Fruit fly (Drosophila melanogaster): ENCODE measurements around the gene Npc2d.

Npc2d gene

DNA sequence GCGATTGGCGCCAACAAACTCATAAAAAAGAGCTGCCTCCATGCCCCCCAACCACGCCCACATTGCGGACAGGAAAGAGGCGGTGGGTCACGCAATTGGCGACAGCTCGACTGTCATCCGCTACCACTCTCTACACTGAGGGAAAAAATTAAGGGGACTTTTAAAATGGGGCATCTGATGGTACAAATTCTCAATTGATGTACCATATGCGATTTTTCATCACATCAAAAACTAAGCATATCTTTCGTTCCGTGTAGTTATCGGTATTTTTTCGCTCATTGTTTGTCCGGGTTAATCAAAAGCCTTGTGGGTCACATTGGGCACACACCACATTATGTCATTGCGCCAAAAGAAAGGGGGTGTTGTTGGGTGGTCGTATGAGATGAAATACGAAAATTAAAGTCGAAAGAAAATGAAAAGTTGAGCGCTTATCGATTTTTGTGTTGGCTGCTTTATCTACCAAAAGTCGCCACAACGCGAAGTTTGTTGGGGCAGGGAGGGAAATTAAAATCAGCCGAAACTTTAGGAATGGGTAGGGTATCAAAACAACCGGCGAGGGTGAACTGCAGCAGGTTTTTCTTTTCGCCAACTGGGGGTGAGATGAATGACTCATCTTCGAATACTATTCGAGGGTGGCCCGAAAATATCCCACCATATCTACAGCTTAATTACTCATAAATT is 31.7 kb downstream of the Npc2d start (continued):
- TF ChIP-seq CG10147 (GFP tag; optimal IDR thresholded peaks at IDR 0.05): no peak
- TF ChIP-seq az2 (GFP tag; optimal IDR thresholded peaks at IDR 0.05): peak; percentile 13
- TF ChIP-seq Elba2 (GFP tag; optimal IDR thresholded peaks at IDR 0.05): no peak
- TF ChIP-seq seq (GFP tag; IDR thresholded peaks at IDR 0.05): no peak
- peak; percentile 41; the same call in 1 of the 3 replicates for TF ChIP-seq CG11695 (GFP tag; IDR thresholded peaks at IDR 0.05)
- TF ChIP-seq CG10274 (GFP tag; optimal IDR thresholded peaks at IDR 0.05): peak; percentile 72
- TF ChIP-seq ab (GFP tag; optimal IDR thresholded peaks at IDR 0.05): no peak
- peak; percentile 93 for TF ChIP-seq Med (GFP tag)
- 0 out of 3 replicates have a peak, but pooled peaks have one; percentile 34 for TF ChIP-seq CG2889 (GFP tag; IDR thresholded peaks at IDR 0.05)
- peak; percentile 67 for TF ChIP-seq D19A (tag; optimal IDR thresholded peaks at IDR 0.05)
- no peak for TF ChIP-seq cad (GFP tag; optimal IDR thresholded peaks at IDR 0.05)
- TF ChIP-seq Side (GFP tag; optimal IDR thresholded peaks at IDR 0.05): peak; percentile 54
- TF ChIP-seq CG13424 (tag; optimal IDR thresholded peaks at IDR 0.05): no peak
- peak; percentile 4 for TF ChIP-seq D19B (GFP tag; optimal IDR thresholded peaks at IDR 0.05)
- no peak for TF ChIP-seq CG8478 (optimal IDR thresholded peaks at IDR 0.05)
- TF ChIP-seq row (GFP tag; IDR thresholded peaks at IDR 0.05): peak; percentile 71
- peak; percentile 46 for TF ChIP-seq BtbVII (GFP tag; optimal IDR thresholded peaks at IDR 0.05)
- peak; percentile 76 for TF ChIP-seq Hmr (GFP tag; optimal IDR thresholded peaks at IDR 0.05)
- TF ChIP-seq Ravus (GFP tag; IDR thresholded peaks at IDR 0.05): no peak
- TF ChIP-seq CG32532 (GFP tag; IDR thresholded peaks at IDR 0.05): peak; percentile 75
- no peak for TF ChIP-seq crol (GFP tag; IDR thresholded peaks at IDR 0.05)
- TF ChIP-seq zf30C (GFP tag; optimal IDR thresholded peaks at IDR 0.05): peak; percentile 51
- TF ChIP-seq CG9215 (GFP tag; IDR thresholded peaks at IDR 0.05): 0 out of 2 replicates have a peak, but pooled peaks have one; percentile 22
- peak; percentile 60 for TF ChIP-seq CG7786 (GFP tag; optimal IDR thresholded peaks at IDR 0.05)
- peak; percentile 2 for TF ChIP-seq Hsf (GFP tag; optimal IDR thresholded peaks at IDR 0.05)
- peak; percentile 46 for TF ChIP-seq ind (GFP tag; optimal IDR thresholded peaks at IDR 0.05)
- peak; percentile 52; the same call in 1 of the 3 replicates for TF ChIP-seq zfh1 (GFP tag; IDR thresholded peaks at IDR 0.05)
- TF ChIP-seq MBD-R2 (GFP tag; IDR thresholded peaks at IDR 0.05): peak; percentile 47; the same call in 1 of the 2 replicates
- TF ChIP-seq oc (tag; optimal IDR thresholded peaks at IDR 0.05): no peak
- peak; percentile 41; the same call in 1 of the 3 replicates for TF ChIP-seq Optix (GFP tag; IDR thresholded peaks at IDR 0.05)
- TF ChIP-seq Ptx1 (GFP tag; IDR thresholded peaks at IDR 0.05): peak; percentile 49
- TF ChIP-seq ci (GFP tag; IDR thresholded peaks at IDR 0.05): 0 out of 3 replicates have a peak, but pooled peaks have one; percentile 50
- TF ChIP-seq CG6272 (GFP tag; IDR thresholded peaks at IDR 0.05): 0 out of 2 replicates have a peak, but pooled peaks have one; percentile 9
- 0 out of 2 replicates have a peak, but pooled peaks have one; percentile 16 for TF ChIP-seq CG31224 (GFP tag; IDR thresholded peaks at IDR 0.05)
- TF ChIP-seq CG4854 (GFP tag; optimal IDR thresholded peaks at IDR 0.05): peak; percentile 13
- no peak for TF ChIP-seq CG17361 (GFP tag; IDR thresholded peaks at IDR 0.05)
- TF ChIP-seq CG3281 (GFP tag; optimal IDR thresholded peaks at IDR 0.05): peak; percentile 48
- no peak for TF ChIP-seq NfI (GFP tag; optimal IDR thresholded peaks at IDR 0.05)
- no peak for TF ChIP-seq Trl (optimal IDR thresholded peaks at IDR 0.05)
- peak; percentile 36 for TF ChIP-seq Trl (GFP tag; optimal IDR thresholded peaks at IDR 0.05)
- peak; percentile 43 for TF ChIP-seq HLH3B (GFP tag; IDR thresholded peaks at IDR 0.05)
- peak; percentile 12 for TF ChIP-seq Atf3 (GFP tag; optimal IDR thresholded peaks at IDR 0.05)
- no peak for TF ChIP-seq ewg (GFP tag; optimal IDR thresholded peaks at IDR 0.05)
- peak; percentile 29; the same call in 1 of the 3 replicates for TF ChIP-seq so (GFP tag; IDR thresholded peaks at IDR 0.05)
- TF ChIP-seq pho (GFP tag; optimal IDR thresholded peaks at IDR 0.05): peak; percentile 20
- peak; percentile 4 for TF ChIP-seq ERR (GFP tag; optimal IDR thresholded peaks at IDR 0.05)
- peak; percentile 26 for TF ChIP-seq repo (GFP tag; optimal IDR thresholded peaks at IDR 0.05)
- no peak for TF ChIP-seq dm (GFP tag; optimal IDR thresholded peaks at IDR 0.05)
- TF ChIP-seq CG12659 (GFP tag; optimal IDR thresholded peaks at IDR 0.05): peak; percentile 34
- peak; percentile 24 for TF ChIP-seq jumu (GFP tag; optimal IDR thresholded peaks at IDR 0.05)
- TF ChIP-seq Dbx (GFP tag; IDR thresholded peaks at IDR 0.05): peak; percentile 69; the same call in 2 of the 3 replicates
- TF ChIP-seq CG1529 (GFP tag; optimal IDR thresholded peaks at IDR 0.05): no peak
